Fruit fly (Drosophila melanogaster): ENCODE data around the gene Jon25Biii.

Jon25Biii gene

DNA sequence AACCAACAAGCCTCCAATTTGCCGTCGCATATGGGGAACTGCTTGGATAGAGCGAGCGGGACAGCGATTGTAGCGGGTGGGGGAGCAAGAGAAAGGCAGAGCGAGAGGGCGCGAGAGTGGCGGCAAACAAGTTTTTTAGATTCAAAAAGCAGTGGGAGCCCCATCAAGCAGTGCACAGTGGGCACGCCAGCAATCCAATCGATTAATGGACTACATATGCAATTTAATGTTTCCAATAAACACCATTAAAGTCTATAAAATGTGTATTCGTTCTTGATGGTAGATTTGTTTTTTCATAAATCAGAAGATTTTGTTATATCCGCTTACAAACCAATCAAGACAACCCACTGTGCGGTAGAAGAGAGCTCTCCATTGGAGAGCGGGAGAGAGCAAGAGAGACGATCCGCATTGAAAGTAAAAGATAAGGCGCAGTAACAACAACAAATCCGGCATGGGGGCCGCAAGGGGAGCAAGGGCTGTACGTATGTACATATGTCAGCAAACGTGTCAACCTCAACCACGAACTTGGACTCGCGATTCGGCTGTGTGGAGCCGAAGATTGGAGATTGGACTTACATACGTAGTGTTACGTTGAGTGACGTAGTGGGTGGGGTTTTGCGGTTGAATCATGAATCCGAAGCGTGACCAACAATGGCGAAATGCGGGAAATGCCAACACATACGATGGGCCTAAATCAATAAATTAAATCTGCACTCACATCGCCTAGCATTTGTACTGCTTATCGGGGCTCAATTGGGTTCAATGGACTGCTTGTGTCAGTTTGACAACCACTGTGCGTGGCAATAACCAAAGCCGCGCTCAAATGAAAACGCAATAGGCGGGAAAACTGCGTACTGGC is 47.1 kb upstream of the Jon25Biii start (continued):
- TF ChIP-seq Sox14 (GFP tag; optimal IDR thresholded peaks at IDR 0.05): peak; percentile 99
- peak; percentile 99 for TF ChIP-seq Eip75B (GFP tag; optimal IDR thresholded peaks at IDR 0.05)
- TF ChIP-seq CG3919 (GFP tag; optimal IDR thresholded peaks at IDR 0.05): peak; percentile 100
- peak; percentile 99 for TF ChIP-seq eg (GFP tag; IDR thresholded peaks at IDR 0.05)
- peak; percentile 98 for TF ChIP-seq dsx (GFP tag; optimal IDR thresholded peaks at IDR 0.05; ENCODE audit: poor library complexity, severe bottlenecking)
- peak; percentile 99 for TF ChIP-seq spab (GFP tag; optimal IDR thresholded peaks at IDR 0.05)
- TF ChIP-seq CG3032 (tag; optimal IDR thresholded peaks at IDR 0.05): peak; percentile 99
- TF ChIP-seq CG32006 (GFP tag; optimal IDR thresholded peaks at IDR 0.05): peak; percentile 100
- peak; percentile 99 for TF ChIP-seq CG11762 (GFP tag; optimal IDR thresholded peaks at IDR 0.05; ENCODE audit: insufficient read depth)
- TF ChIP-seq cyc (GFP tag; optimal IDR thresholded peaks at IDR 0.05): peak; percentile 99
- TF ChIP-seq OdsH (GFP tag; optimal IDR thresholded peaks at IDR 0.05): peak; percentile 99
- peak; percentile 96 for TF ChIP-seq CG9139 (GFP tag; optimal IDR thresholded peaks at IDR 0.05)
- peak; percentile 98 for TF ChIP-seq CG6854 (GFP tag; optimal IDR thresholded peaks at IDR 0.05)
- TF ChIP-seq Ets21C (GFP tag; optimal IDR thresholded peaks at IDR 0.05): peak; percentile 99
- peak; percentile 100 for TF ChIP-seq CG6276 (GFP tag; optimal IDR thresholded peaks at IDR 0.05)
- TF ChIP-seq topi (GFP tag; optimal IDR thresholded peaks at IDR 0.05): peak; percentile 99
- TF ChIP-seq CG11902 (GFP tag; optimal IDR thresholded peaks at IDR 0.05): peak; percentile 99
- peak; percentile 99 for TF ChIP-seq CG16779 (tag; optimal IDR thresholded peaks at IDR 0.05)
- TF ChIP-seq Ets96B (tag; optimal IDR thresholded peaks at IDR 0.05): peak; percentile 99
- peak; percentile 100 for TF ChIP-seq Eip78C (GFP tag)
- TF ChIP-seq CG10631 (GFP tag; optimal IDR thresholded peaks at IDR 0.05): peak; percentile 99
- TF ChIP-seq CG8319 (GFP tag; optimal IDR thresholded peaks at IDR 0.05): peak; percentile 98
- TF ChIP-seq Sox15 (GFP tag; optimal IDR thresholded peaks at IDR 0.05): peak; percentile 99
- peak; percentile 98 for TF ChIP-seq CG34406 (GFP tag; optimal IDR thresholded peaks at IDR 0.05)
- peak; percentile 98 for TF ChIP-seq vri (GFP tag; optimal IDR thresholded peaks at IDR 0.05)
- peak; percentile 99 for TF ChIP-seq CG15336 (GFP tag; IDR thresholded peaks at IDR 0.05)
- peak; percentile 99 for TF ChIP-seq Sox102F (GFP tag; optimal IDR thresholded peaks at IDR 0.05)
- TF ChIP-seq pdm3 (GFP tag; optimal IDR thresholded peaks at IDR 0.05): peak; percentile 99
- TF ChIP-seq CG1621 (tag; optimal IDR thresholded peaks at IDR 0.05): peak; percentile 99
- TF ChIP-seq Lpt (GFP tag; optimal IDR thresholded peaks at IDR 0.05): peak; percentile 100

DNA sequence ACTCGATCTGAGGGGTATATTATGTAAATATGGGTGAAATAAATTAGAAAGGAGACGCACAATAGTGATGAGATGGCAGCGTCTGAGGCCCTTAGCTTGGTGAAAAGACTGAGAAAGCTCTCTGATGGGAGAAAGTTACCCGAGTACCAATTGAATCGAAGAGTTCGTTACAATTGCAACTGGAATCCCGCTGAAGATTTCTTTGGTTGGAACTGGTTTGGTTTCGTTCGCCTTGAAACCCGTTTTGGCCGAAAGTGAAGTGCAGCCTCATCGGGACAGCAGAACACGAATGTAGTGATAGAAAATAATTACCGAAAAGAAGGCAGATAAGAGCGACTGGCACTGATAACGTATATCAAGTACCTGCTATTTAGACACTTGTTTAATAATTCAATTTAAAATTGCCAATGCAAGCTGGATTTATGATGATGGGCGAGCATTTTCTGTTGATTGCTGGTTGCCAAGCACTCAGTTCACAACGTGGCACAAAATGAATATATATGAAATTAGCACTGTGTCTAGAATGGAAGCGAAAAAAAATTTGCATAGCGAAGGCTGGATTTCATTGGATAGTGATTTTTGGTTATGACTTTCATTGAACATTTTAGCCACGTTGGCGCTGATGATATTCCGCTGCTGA is 45.8 kb upstream of the Jon25Biii start:
- TF ChIP-seq CG3919 (GFP tag; optimal IDR thresholded peaks at IDR 0.05): no peak
- no peak for TF ChIP-seq CG9139 (GFP tag; optimal IDR thresholded peaks at IDR 0.05)
- TF ChIP-seq OdsH (GFP tag; optimal IDR thresholded peaks at IDR 0.05): no peak
- TF ChIP-seq Eip78C (GFP tag): peak; percentile 58
- peak; percentile 94 for TF ChIP-seq Blimp-1 (GFP tag; optimal IDR thresholded peaks at IDR 0.05)

DNA sequence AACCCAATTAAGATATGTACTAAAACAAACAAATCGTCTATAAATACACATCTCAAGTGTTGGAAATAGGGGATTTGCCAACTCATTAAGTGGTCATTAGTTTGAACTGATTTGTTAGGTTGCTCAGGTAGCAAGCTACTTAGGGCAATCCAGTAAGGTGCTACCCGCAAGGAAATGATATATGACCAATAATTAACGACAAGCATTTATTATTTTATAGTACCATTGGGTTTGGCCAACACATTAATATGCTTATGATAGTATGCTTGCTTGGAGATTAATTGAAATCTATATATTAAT is 45.2 kb upstream of the Jon25Biii start:
- no peak for TF ChIP-seq CG11762 (GFP tag; optimal IDR thresholded peaks at IDR 0.05; ENCODE audit: insufficient read depth)
- no peak for TF ChIP-seq net (GFP tag; optimal IDR thresholded peaks at IDR 0.05)
- TF ChIP-seq CG4318 (GFP tag; optimal IDR thresholded peaks at IDR 0.05): no peak
- TF ChIP-seq pdm3 (GFP tag; optimal IDR thresholded peaks at IDR 0.05): no peak
- TF ChIP-seq fkh (GFP tag; optimal IDR thresholded peaks at IDR 0.05): peak; percentile 27
- no peak for TF ChIP-seq Sox102F (GFP tag; optimal IDR thresholded peaks at IDR 0.05)
- no peak for TF ChIP-seq CG8632 (GFP tag; optimal IDR thresholded peaks at IDR 0.05)
- TF ChIP-seq salr (GFP tag; optimal IDR thresholded peaks at IDR 0.05): no peak

Data from whole organism, prepupa.